Worm (Caenorhabditis elegans) whole organism, young adult: Measurements from ENCODE around the gene srx-29.
"Not testable (repeated sequence)": the region's sequence is repeated elsewhere in the genome, so short reads cannot be mapped to it uniquely, and the experiment has no call there.

Source experiments
- B0261.1 ChIP-seq: sonication (generic microtip); optimal IDR thresholded peaks from 2 replicates; lab custom pipeline; 2016; ENCODE audit warnings: mild to moderate bottlenecking, missing genetic modification characterization, moderate library complexity, missing compliant biosample characterization
- C06A6.2 ChIP-seq: fragments of 200-800 bp; sonication (Bioruptor generic); conservative IDR thresholded peaks from 2 replicates; pipeline ENCODE4 v1.3.6; 2022; ENCODE audit warnings: missing genetic modification characterization, missing compliant biosample characterization
- D2030.7 ChIP-seq: fragments of 200-800 bp; sonication (Bioruptor generic); IDR thresholded peaks from 2 replicates; pipeline ENCODE4 v1.3.6; 2022; ENCODE audit warnings: missing genetic modification reagents, missing genetic modification characterization, missing compliant biosample characterization
- F10E7.11 ChIP-seq: sonication (generic microtip); optimal IDR thresholded peaks from 2 replicates; lab custom pipeline; 2017; ENCODE audit warnings: mild to moderate bottlenecking, missing genetic modification characterization, moderate library complexity, missing compliant biosample characterization
- Y79H2A.3 ChIP-seq: fragments of 200-800 bp; sonication (Bioruptor generic); conservative IDR thresholded peaks from 2 replicates; pipeline ENCODE4 v1.3.6; 2022; ENCODE audit warnings: missing genetic modification reagents, missing genetic modification characterization, missing compliant biosample characterization
- bed-2 ChIP-seq: fragments of 200-800 bp; sonication (Bioruptor generic); IDR thresholded peaks from 2 replicates; pipeline ENCODE4 v1.3.6; 2022; ENCODE audit warnings: missing genetic modification reagents, missing genetic modification characterization, missing compliant biosample characterization
- nhr-90 ChIP-seq: sonication (generic microtip); optimal IDR thresholded peaks from 2 replicates; lab custom pipeline; 2016; ENCODE audit warnings: missing genotype, mild to moderate bottlenecking, missing genetic modification characterization, missing compliant biosample characterization
- sea-2 ChIP-seq: fragments of 200-800 bp; sonication (Bioruptor generic); IDR thresholded peaks from 2 replicates; pipeline ENCODE4 v1.3.6; 2022; ENCODE audit warnings: missing genetic modification characterization, missing compliant biosample characterization
- zfh-2 ChIP-seq: fragments of 200-800 bp; sonication (Bioruptor generic); conservative IDR thresholded peaks from 2 replicates; pipeline ENCODE4 v1.3.6; 2022; ENCODE audit warnings: missing genetic modification reagents, missing genetic modification characterization, missing compliant biosample characterization

The srx-29 gene

DNA sequence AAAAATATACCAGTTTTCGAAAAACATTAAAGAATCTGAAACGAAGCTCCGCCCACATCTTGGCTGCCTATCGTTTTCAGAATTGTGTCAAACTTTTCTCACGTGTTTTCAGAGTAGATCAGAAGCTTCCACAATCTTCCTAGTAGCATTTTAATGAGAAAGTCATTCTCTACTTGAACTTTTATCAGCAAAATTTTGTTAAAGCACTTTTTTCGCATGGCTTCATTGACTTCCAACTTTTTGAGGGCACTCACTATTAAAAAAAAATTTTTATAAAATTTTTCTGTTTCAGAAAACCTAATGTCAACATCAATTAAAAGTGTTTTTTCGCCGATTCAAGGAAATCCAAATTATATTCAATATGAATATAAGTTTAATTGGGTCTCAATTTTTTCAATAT lies 47.8 kb downstream of the srx-29 start, which contains the start of gene sru-42:
Gene sru-42, plus strand, starts transcription at position 301 of the 400 bp plus-strand sequence.
- TF ChIP-seq nhr-90 (tag; lab: Kevin White, UChicago) (no peak), F10E7.11 (tag; lab: Kevin White, UChicago) (no peak), D2030.7 (GFP tag; lab: Robert Waterston, UW) (no peak), sea-2 (no peak), B0261.1 (tag; lab: Kevin White, UChicago) (no peak), Y79H2A.3 (GFP tag; lab: Robert Waterston, UW) (no peak)

DNA sequence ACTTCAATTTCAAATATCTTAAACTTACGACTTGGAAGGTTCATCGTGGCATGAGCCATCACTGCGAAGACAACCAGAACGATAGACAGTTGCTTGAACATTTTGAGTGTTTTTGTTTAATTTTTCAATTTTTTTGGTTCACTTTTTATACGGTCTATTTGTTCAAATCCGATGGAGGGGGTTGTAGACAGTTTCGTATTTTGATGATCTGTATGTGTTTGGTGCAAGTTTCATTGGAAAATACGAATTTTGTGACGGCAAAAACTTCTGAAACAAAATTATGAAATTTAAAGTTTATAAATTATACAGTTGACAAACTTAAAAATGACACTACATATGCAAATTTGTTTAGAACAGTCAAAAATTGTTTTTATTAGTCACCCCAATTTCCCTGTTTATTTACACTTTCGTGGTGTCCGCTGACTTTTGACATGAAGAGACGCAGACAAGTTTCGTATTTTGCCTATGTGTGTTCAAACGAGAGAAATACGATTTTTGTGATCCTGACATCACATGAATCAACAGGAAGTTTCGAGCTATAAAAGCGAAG lies 50.4 kb downstream of the srx-29 start, which contains the start of the genes C55A1.7 and C55A1.6:
Gene C55A1.7, minus strand, starts transcription at position 101 of the 550 bp plus-strand sequence.
Gene C55A1.6, plus strand, starts transcription at position 500 of the 550 bp plus-strand sequence.
- TF ChIP-seq C06A6.2; bed-2; zfh-2 (GFP tag; lab: Robert Waterston, UW): not testable (repeated sequence)
